In the genomic region with DNA sequence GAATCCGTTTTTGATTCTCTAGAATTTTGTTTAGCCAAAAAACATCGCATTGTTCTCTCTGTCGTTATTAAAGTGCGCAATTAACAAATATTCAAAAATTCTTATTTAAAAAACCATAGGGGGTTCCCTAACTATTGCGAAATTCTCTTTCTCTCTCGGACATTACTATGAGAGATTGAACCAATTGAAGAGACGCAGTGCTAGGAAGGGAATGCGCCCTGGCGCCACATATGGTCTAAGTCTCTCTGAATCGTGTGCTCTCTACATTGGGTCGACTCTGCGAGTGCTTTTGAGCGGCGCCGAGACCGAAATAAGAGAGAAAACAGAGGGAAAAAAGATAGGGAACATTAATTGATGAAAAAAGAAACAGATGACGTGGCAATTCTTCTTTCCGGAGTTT, we compare ENCODE assay signal across 7 worm cellular contexts.
TF ChIP-seq lines count a peak whose summit lies in the region.

No protein-coding gene starts in this region.

TF ChIP-seq in whole organism, L1 larva, 84 proteins besides CTCF, POLR2A, EP300 and RAD21 (continues in another document):
- TF ChIP-seq ceh-63 (GFP tag; optimal IDR thresholded peaks at IDR 0.05; lab: Kevin White, UChicago) (no peak), pax-3 (tag; optimal IDR thresholded peaks at IDR 0.05; lab: Kevin White, UChicago) (no peak), nhr-90 (tag; optimal IDR thresholded peaks at IDR 0.05; lab: Kevin White, UChicago; ENCODE audit: poor library complexity) (peak; percentile 38), unc-30 (tag; optimal IDR thresholded peaks at IDR 0.05; lab: Kevin White, UChicago) (no peak), elt-3 (tag; optimal IDR thresholded peaks at IDR 0.05; lab: Kevin White, UChicago) (peak in 1 of 6 experiments; percentile 41), ztf-11 (tag; optimal IDR thresholded peaks at IDR 0.05; lab: Kevin White, UChicago) (no peak), nhr-28 (tag; optimal IDR thresholded peaks at IDR 0.05; lab: Kevin White, UChicago) (no peak), elt-2 (tag; optimal IDR thresholded peaks at IDR 0.05; lab: Kevin White, UChicago) (peak; percentile 39), lin-35 (GFP tag; optimal IDR thresholded peaks at IDR 0.05; lab: Kevin White, UChicago) (peak; percentile 52 to 62), irx-1 (tag; optimal IDR thresholded peaks at IDR 0.05; lab: Kevin White, UChicago) (peak; percentile 37), nhr-19 (GFP tag; conservative IDR thresholded peaks at IDR 0.05; lab: Robert Waterston, UW) (peak; percentile 71), ces-1 (GFP tag; optimal IDR thresholded peaks at IDR 0.05; lab: Kevin White, UChicago) (no peak)

TF ChIP-seq in whole organism, L2 larva, 48 proteins besides CTCF, POLR2A, EP300 and RAD21 (continues in another document):
- TF ChIP-seq mdl-1 (tag; optimal IDR thresholded peaks at IDR 0.05; lab: Kevin White, UChicago) = peak in 1 of 2 experiments; percentile 20
- no peak for TF ChIP-seq skn-1 (tag; optimal IDR thresholded peaks at IDR 0.05; lab: Kevin White, UChicago)
- no peak for TF ChIP-seq unc-62 (GFP tag; optimal IDR thresholded peaks at IDR 0.05; lab: Kevin White, UChicago)
- TF ChIP-seq C34F6.9 (tag; optimal IDR thresholded peaks at IDR 0.05; lab: Kevin White, UChicago) = peak; percentile 87
- peak; percentile 98 for TF ChIP-seq crh-2 (tag; optimal IDR thresholded peaks at IDR 0.05; lab: Kevin White, UChicago)
- TF ChIP-seq nhr-6 (tag; optimal IDR thresholded peaks at IDR 0.05; lab: Kevin White, UChicago) = peak; percentile 16
- TF ChIP-seq aly-2 (tag; optimal IDR thresholded peaks at IDR 0.05; lab: Kevin White, UChicago) = no peak
- TF ChIP-seq sem-4 (tag; optimal IDR thresholded peaks at IDR 0.05; lab: Kevin White, UChicago) = peak; percentile 88
- peak; percentile 79 for TF ChIP-seq nhr-129 (tag; optimal IDR thresholded peaks at IDR 0.05; lab: Kevin White, UChicago)
- peak; percentile 59 for TF ChIP-seq gmeb-1 (tag; optimal IDR thresholded peaks at IDR 0.05; lab: Kevin White, UChicago)
- no peak for TF ChIP-seq ztf-11 (tag; optimal IDR thresholded peaks at IDR 0.05; lab: Kevin White, UChicago)
- TF ChIP-seq sma-9 (GFP tag; optimal IDR thresholded peaks at IDR 0.05; lab: Kevin White, UChicago) = peak; percentile 93
- no peak for TF ChIP-seq sma-9 (tag; optimal IDR thresholded peaks at IDR 0.05; lab: Kevin White, UChicago)

TF ChIP-seq in whole organism, L3 larva, 47 proteins besides CTCF, POLR2A, EP300 and RAD21 (continues in another document):
- TF ChIP-seq nfya-1 (tag; optimal IDR thresholded peaks at IDR 0.05; lab: Kevin White, UChicago; ENCODE audit: insufficient read depth) = peak; percentile 85
- peak; percentile 32 for TF ChIP-seq nhr-25 (tag; optimal IDR thresholded peaks at IDR 0.05; lab: Kevin White, UChicago)
- no peak for TF ChIP-seq nhr-11 (tag; optimal IDR thresholded peaks at IDR 0.05; lab: Kevin White, UChicago)
- TF ChIP-seq ztf-11 (tag; optimal IDR thresholded peaks at IDR 0.05; lab: Kevin White, UChicago) = no peak
- peak; percentile 17 for TF ChIP-seq zag-1 (tag; optimal IDR thresholded peaks at IDR 0.05; lab: Kevin White, UChicago)
- TF ChIP-seq hmg-11 (tag; optimal IDR thresholded peaks at IDR 0.05; lab: Kevin White, UChicago) = peak; percentile 89
- no peak for TF ChIP-seq ceh-9 (tag; optimal IDR thresholded peaks at IDR 0.05; lab: Kevin White, UChicago)
- TF ChIP-seq ama-1 (optimal IDR thresholded peaks at IDR 0.05; lab: Kevin White, UChicago) = no peak
- TF ChIP-seq R02D3.7 (tag; optimal IDR thresholded peaks at IDR 0.05; lab: Kevin White, UChicago) = no peak
- no peak for TF ChIP-seq jun-1 (tag; optimal IDR thresholded peaks at IDR 0.05; lab: Kevin White, UChicago)
- TF ChIP-seq ceh-28 (tag; optimal IDR thresholded peaks at IDR 0.05; lab: Kevin White, UChicago) = peak; percentile 45
- no peak for TF ChIP-seq elt-3 (tag; optimal IDR thresholded peaks at IDR 0.05; lab: Kevin White, UChicago)
- no peak for TF ChIP-seq aly-2 (tag; optimal IDR thresholded peaks at IDR 0.05; lab: Kevin White, UChicago)

TF ChIP-seq in whole organism, L4 larva, 104 proteins besides CTCF, POLR2A, EP300 and RAD21 (continues in another document):
- no peak for TF ChIP-seq nhr-42 (GFP tag; IDR thresholded peaks at IDR 0.05; lab: Robert Waterston, UW)
- no peak for TF ChIP-seq fos-1 (tag; optimal IDR thresholded peaks at IDR 0.05; lab: Kevin White, UChicago)
- peak; percentile 47; the same call in 1 of the 2 replicates for TF ChIP-seq ctbp-1 (GFP tag; IDR thresholded peaks at IDR 0.05; lab: Robert Waterston, UW)
- TF ChIP-seq lin-38 (GFP tag; IDR thresholded peaks at IDR 0.05; lab: Robert Waterston, UW) = peak; percentile 52
- TF ChIP-seq hlh-11 (tag; optimal IDR thresholded peaks at IDR 0.05; lab: Kevin White, UChicago) = peak; percentile 90
- peak; percentile 77 for TF ChIP-seq rbr-2 (tag; optimal IDR thresholded peaks at IDR 0.05; lab: Kevin White, UChicago)
- TF ChIP-seq hlh-30 (tag; optimal IDR thresholded peaks at IDR 0.05; lab: Kevin White, UChicago; ENCODE audit: insufficient read depth) = peak; percentile 73
- TF ChIP-seq nhr-102 (tag; optimal IDR thresholded peaks at IDR 0.05; lab: Kevin White, UChicago) = peak; percentile 18
- TF ChIP-seq snpc-4 (tag; optimal IDR thresholded peaks at IDR 0.05; lab: Kevin White, UChicago) = no peak
- TF ChIP-seq egl-43 (GFP tag; IDR thresholded peaks at IDR 0.05; lab: Robert Waterston, UW) = 0 out of 2 replicates have a peak, but pooled peaks have one; percentile 64
- TF ChIP-seq dpl-1 (GFP tag; optimal IDR thresholded peaks at IDR 0.05; lab: Kevin White, UChicago) = peak; percentile 49
- TF ChIP-seq pha-4 (GFP tag; IDR thresholded peaks at IDR 0.05; lab: Robert Waterston, UW) = peak; percentile 64
- TF ChIP-seq pha-4 (tag; optimal IDR thresholded peaks at IDR 0.05; lab: Kevin White, UChicago) = peak; percentile 62

TF ChIP-seq in whole organism, late embryonic, 69 proteins besides CTCF, POLR2A, EP300 and RAD21:
- TF ChIP-seq unc-55 (GFP tag; optimal IDR thresholded peaks at IDR 0.05; lab: Kevin White, UChicago) (peak; percentile 20), nfya-1 (tag; optimal IDR thresholded peaks at IDR 0.05; lab: Kevin White, UChicago) (peak; percentile 34), ttx-3 (tag; optimal IDR thresholded peaks at IDR 0.05; lab: Kevin White, UChicago) (no peak), unc-42 (tag; optimal IDR thresholded peaks at IDR 0.05; lab: Kevin White, UChicago) (peak; percentile 31)
TF ChIP-seq in whole organism, late embryonic: peak in this region for 3.

TF ChIP-seq in whole organism, mixed stage, embryonic, 35 proteins besides CTCF, POLR2A, EP300 and RAD21:
- TF ChIP-seq flh-1 (GFP tag; optimal IDR thresholded peaks at IDR 0.05; lab: Kevin White, UChicago) (no peak), ceh-43 (GFP tag; optimal IDR thresholded peaks at IDR 0.05; lab: Kevin White, UChicago) (no peak), cnd-1 (tag; optimal IDR thresholded peaks at IDR 0.05; lab: Kevin White, UChicago) (no peak), nhr-237 (tag; optimal IDR thresholded peaks at IDR 0.05; lab: Kevin White, UChicago) (peak; percentile 49), ces-1 (GFP tag; optimal IDR thresholded peaks at IDR 0.05; lab: Kevin White, UChicago) (peak; percentile 35), mep-1 (tag; optimal IDR thresholded peaks at IDR 0.05; lab: Kevin White, UChicago) (peak; percentile 25), unc-120 (tag; optimal IDR thresholded peaks at IDR 0.05; lab: Kevin White, UChicago; ENCODE audit: poor library complexity, severe bottlenecking) (peak; percentile 80)

TF ChIP-seq in whole organism, young adult, 124 proteins besides CTCF, POLR2A, EP300 and RAD21 (continues in another document):
- no peak for TF ChIP-seq hsf-1 (GFP tag; IDR thresholded peaks at IDR 0.05; lab: Robert Waterston, UW)
- no peak for TF ChIP-seq ceh-40 (GFP tag; IDR thresholded peaks at IDR 0.05; lab: Robert Waterston, UW)
- 0 out of 2 replicates have a peak, but pooled peaks have one; percentile 57 for TF ChIP-seq cebp-2 (GFP tag; IDR thresholded peaks at IDR 0.05; lab: Robert Waterston, UW)
- no peak for TF ChIP-seq ztf-22 (GFP tag; optimal IDR thresholded peaks at IDR 0.05; lab: Kevin White, UChicago)
- TF ChIP-seq T26A5.8 (tag; optimal IDR thresholded peaks at IDR 0.05; lab: Kevin White, UChicago) = no peak
- peak; percentile 42 for TF ChIP-seq repo-1 (tag; optimal IDR thresholded peaks at IDR 0.05; lab: Kevin White, UChicago)
- TF ChIP-seq lin-26 (GFP tag; IDR thresholded peaks at IDR 0.05; lab: Robert Waterston, UW) = no peak
- no peak for TF ChIP-seq mel-28 (tag; optimal IDR thresholded peaks at IDR 0.05; lab: Kevin White, UChicago; ENCODE audit: borderline replicate concordance)
- no peak for TF ChIP-seq dpff-1 (tag; optimal IDR thresholded peaks at IDR 0.05; lab: Kevin White, UChicago)
- no peak for TF ChIP-seq somi-1 (GFP tag; optimal IDR thresholded peaks at IDR 0.05; lab: Kevin White, UChicago)
- peak; percentile 45; the same call in 1 of the 2 replicates for TF ChIP-seq Y56A3A.18 (GFP tag; IDR thresholded peaks at IDR 0.05; lab: Robert Waterston, UW)
- peak; percentile 96 for TF ChIP-seq hmg-1.2 (GFP tag; IDR thresholded peaks at IDR 0.05; lab: Robert Waterston, UW)
- TF ChIP-seq nhr-179 (tag; optimal IDR thresholded peaks at IDR 0.05; lab: Kevin White, UChicago) = no peak
- TF ChIP-seq let-607 (tag; optimal IDR thresholded peaks at IDR 0.05; lab: Kevin White, UChicago) = peak; percentile 33 to 70
- no peak for TF ChIP-seq bed-2 (GFP tag; IDR thresholded peaks at IDR 0.05; lab: Robert Waterston, UW)
- TF ChIP-seq F57A8.1 (GFP tag; optimal IDR thresholded peaks at IDR 0.05; lab: Kevin White, UChicago) = no peak
- peak; percentile 38 for TF ChIP-seq chd-7 (tag; optimal IDR thresholded peaks at IDR 0.05; lab: Kevin White, UChicago)
- TF ChIP-seq ceh-27 (GFP tag; optimal IDR thresholded peaks at IDR 0.05; lab: Kevin White, UChicago) = peak; percentile 15
- TF ChIP-seq D2030.7 (GFP tag; IDR thresholded peaks at IDR 0.05; lab: Robert Waterston, UW) = no peak
- TF ChIP-seq dox-1 (GFP tag; IDR thresholded peaks at IDR 0.05; lab: Robert Waterston, UW) = peak; percentile 81
- no peak for TF ChIP-seq bed-1 (GFP tag; IDR thresholded peaks at IDR 0.05; lab: Robert Waterston, UW)
- no peak for TF ChIP-seq F52B5.7 (tag; optimal IDR thresholded peaks at IDR 0.05; lab: Kevin White, UChicago)
- TF ChIP-seq nhr-120 (GFP tag; IDR thresholded peaks at IDR 0.05; lab: Robert Waterston, UW) = no peak
- no peak for TF ChIP-seq nfya-2 (GFP tag; IDR thresholded peaks at IDR 0.05; lab: Robert Waterston, UW)
- TF ChIP-seq aptf-3 (GFP tag; IDR thresholded peaks at IDR 0.05; lab: Robert Waterston, UW) = no peak
- TF ChIP-seq ama-1 (optimal IDR thresholded peaks at IDR 0.05; lab: Kevin White, UChicago) = no peak
- TF ChIP-seq ama-1 (GFP tag; optimal IDR thresholded peaks at IDR 0.05; lab: Kevin White, UChicago) = no peak
- no peak for TF ChIP-seq hrde-1 (tag; optimal IDR thresholded peaks at IDR 0.05; lab: Kevin White, UChicago; ENCODE audit: borderline replicate concordance)
- TF ChIP-seq C06A6.2 (GFP tag; conservative IDR thresholded peaks at IDR 0.05; lab: Robert Waterston, UW) = no peak
- TF ChIP-seq ztf-6 (GFP tag; IDR thresholded peaks at IDR 0.05; lab: Robert Waterston, UW) = no peak
- TF ChIP-seq madf-6 (GFP tag; IDR thresholded peaks at IDR 0.05; lab: Robert Waterston, UW) = no peak
